Worm (Caenorhabditis elegans) whole organism, L4 larva: Measurements from ENCODE around the gene Y75B8A.33.

Experiments
- T26A8.4 ChIP-seq: fragments of 200-800 bp; sonication (Bioruptor generic); IDR thresholded peaks from 2 replicates; pipeline ENCODE4 v1.3.6; 2022; ENCODE audit warnings: missing genetic modification characterization, missing compliant biosample characterization
- arid-1 ChIP-seq: fragments of 200-800 bp; sonication (Bioruptor generic); conservative IDR thresholded peaks from 2 replicates; pipeline ENCODE4 v1.3.6; 2022; ENCODE audit warnings: missing genetic modification reagents, missing genetic modification characterization, missing compliant biosample characterization
- egl-43 ChIP-seq: fragments of 200-800 bp; sonication (Bioruptor generic); IDR thresholded peaks from 2 replicates; pipeline ENCODE4 v1.3.6; 2022; ENCODE audit warnings: missing genetic modification reagents, missing genetic modification characterization, missing compliant biosample characterization
- lin-29 ChIP-seq: fragments of 200-800 bp; sonication (Bioruptor generic); IDR thresholded peaks from 2 replicates; pipeline ENCODE4 v1.3.6; 2022; ENCODE audit warnings: missing genetic modification reagents, missing genetic modification characterization, missing compliant biosample characterization
- lsy-2 ChIP-seq, 2 experiments: fragments of 150-350 bp in 1 of 2; sonication (generic microtip) in 1 of 2; optimal IDR thresholded peaks; 2 replicates each; lab custom pipeline; 2014 to 2017; ENCODE audit warnings: missing biosample characterization in 2 of 2, missing genetic modification characterization in 2 of 2
- nhr-76 ChIP-seq: fragments of 150-350 bp; optimal IDR thresholded peaks from 2 replicates; lab custom pipeline; 2014; ENCODE audit warnings: missing biosample characterization, missing genetic modification characterization
- rbr-2 ChIP-seq: sonication (generic microtip); optimal IDR thresholded peaks from 2 replicates; lab custom pipeline; 2016; ENCODE audit warnings: missing genotype, missing genetic modification characterization, missing compliant biosample characterization
- snpc-1.2 ChIP-seq: fragments of 200-800 bp; sonication (Bioruptor generic); IDR thresholded peaks from 2 replicates; pipeline ENCODE4 v1.3.6; 2022; ENCODE audit warnings: missing genetic modification reagents, missing genetic modification characterization, missing compliant biosample characterization
- snpc-4 ChIP-seq: fragments of 150-350 bp; optimal IDR thresholded peaks from 2 replicates; lab custom pipeline; 2014; ENCODE audit warnings: missing biosample characterization, missing genetic modification characterization
- zag-1 ChIP-seq: fragments of 150-350 bp; optimal IDR thresholded peaks from 2 replicates; lab custom pipeline; 2014; ENCODE audit warnings: missing biosample characterization, missing genetic modification characterization

DNA sequence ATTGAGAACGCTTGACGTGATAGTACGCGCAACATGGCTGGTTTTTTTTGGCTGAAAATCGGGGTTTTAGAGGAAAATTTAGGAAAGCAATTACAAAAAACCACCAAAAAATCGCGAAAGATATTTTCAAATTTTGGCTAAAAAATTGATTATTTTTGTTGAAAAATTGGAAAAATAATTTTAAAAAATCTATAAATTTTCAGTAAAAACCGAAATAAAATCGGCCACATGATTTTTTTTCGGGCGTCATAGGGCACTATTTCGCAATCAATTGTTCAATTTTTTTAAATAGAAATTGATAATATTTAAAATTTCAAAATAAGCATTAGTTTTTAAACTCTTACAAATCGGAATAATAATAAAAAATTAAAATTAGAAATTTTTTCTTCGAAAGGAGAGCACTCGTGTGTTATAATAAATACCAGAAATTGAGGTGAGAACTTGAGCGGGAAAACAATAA, 6.7 kb upstream of the Y75B8A.33 start, which contains the start of gene glrx-5:
- TF ChIP-seq lsy-2 (tag; optimal IDR thresholded peaks at IDR 0.05; lab: Kevin White, UChicago) (no peak), nhr-76 (no peak), egl-43 (GFP tag; lab: Robert Waterston, UW) (no peak), snpc-1.2 (no peak), rbr-2 (tag; lab: Kevin White, UChicago) (no peak), arid-1 (GFP tag; lab: Robert Waterston, UW) (no peak), snpc-4 (no peak), T26A8.4 (GFP tag; lab: Robert Waterston, UW) (no peak), lin-29 (GFP tag; lab: Robert Waterston, UW) (no peak), zag-1 (no peak)
